Fruit fly (Drosophila melanogaster): ENCODE results near the gene cm.

Gene cm

DNA sequence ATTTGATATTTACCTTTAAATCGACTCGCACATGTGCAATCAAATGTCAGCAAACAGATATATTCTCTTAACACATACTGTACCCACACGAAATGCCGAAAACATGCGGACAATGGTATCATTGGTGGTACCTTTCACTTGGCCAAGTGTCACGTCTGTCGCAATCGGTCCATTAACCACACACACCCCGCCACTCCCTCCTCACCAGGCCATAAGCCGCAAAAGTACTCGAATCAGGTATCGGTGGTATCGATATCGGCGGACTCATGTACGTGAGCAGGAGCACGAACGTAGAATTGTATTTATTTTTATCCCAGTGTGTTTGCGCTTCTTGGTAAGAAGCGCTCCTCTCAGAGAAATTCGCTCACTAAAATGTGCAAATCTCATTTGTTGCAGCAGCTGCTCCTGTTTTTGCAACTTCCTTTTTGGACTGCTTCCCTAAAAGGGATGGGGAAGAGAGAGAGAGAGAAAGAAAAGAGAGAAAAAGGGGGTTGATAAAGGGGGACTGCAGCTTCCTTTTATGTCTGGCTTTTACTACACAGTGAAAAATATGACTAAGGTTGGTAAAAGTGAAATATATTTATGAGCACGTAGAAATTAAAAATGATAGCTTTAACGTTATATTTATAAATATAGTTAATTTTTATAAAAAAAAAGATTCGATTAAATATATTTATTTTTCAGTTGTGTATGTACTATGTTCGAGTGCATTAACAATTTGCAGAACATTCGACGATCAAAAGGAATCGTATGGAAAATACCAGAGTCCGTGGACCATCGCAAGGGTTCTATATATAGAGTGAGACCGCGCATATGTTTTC is 27.2 kb downstream of the cm start (continued):
- TF ChIP-seq zf30C (GFP tag; optimal IDR thresholded peaks at IDR 0.05) = peak; percentile 67
- TF ChIP-seq Gug (GFP tag; IDR thresholded peaks at IDR 0.05) = no peak
- no peak for TF ChIP-seq CG1792 (GFP tag; optimal IDR thresholded peaks at IDR 0.05)
- TF ChIP-seq CG12769 (tag; optimal IDR thresholded peaks at IDR 0.05) = no peak
- TF ChIP-seq CG1602 (GFP tag; optimal IDR thresholded peaks at IDR 0.05) = no peak
- TF ChIP-seq Fer3 (tag; optimal IDR thresholded peaks at IDR 0.05) = no peak
- TF ChIP-seq tx (GFP tag; optimal IDR thresholded peaks at IDR 0.05) = no peak
- no peak for TF ChIP-seq gsb-n (tag; optimal IDR thresholded peaks at IDR 0.05)
- no peak for TF ChIP-seq ash1 (GFP tag; optimal IDR thresholded peaks at IDR 0.05)
- TF ChIP-seq CG31224 (GFP tag; IDR thresholded peaks at IDR 0.05) = no peak
- TF ChIP-seq CG9817 (tag; optimal IDR thresholded peaks at IDR 0.05) = no peak
- TF ChIP-seq row (GFP tag; IDR thresholded peaks at IDR 0.05) = peak; percentile 44; the same call in 2 of the 3 replicates
- no peak for TF ChIP-seq CG17568 (GFP tag; optimal IDR thresholded peaks at IDR 0.05)
- TF ChIP-seq rib (GFP tag; IDR thresholded peaks at IDR 0.05) = peak; percentile 11; the same call in 1 of the 2 replicates
- TF ChIP-seq H2.0 (GFP tag; IDR thresholded peaks at IDR 0.05) = no peak
- TF ChIP-seq z (GFP tag; IDR thresholded peaks at IDR 0.05) = no peak
- no peak for TF ChIP-seq Aef1 (GFP tag; IDR thresholded peaks at IDR 0.05)
- TF ChIP-seq gsb (GFP tag; IDR thresholded peaks at IDR 0.05) = no peak
- no peak for TF ChIP-seq fu2 (GFP tag; optimal IDR thresholded peaks at IDR 0.05)
- no peak for TF ChIP-seq pho (GFP tag; optimal IDR thresholded peaks at IDR 0.05)
- TF ChIP-seq repo (GFP tag; optimal IDR thresholded peaks at IDR 0.05) = no peak

DNA sequence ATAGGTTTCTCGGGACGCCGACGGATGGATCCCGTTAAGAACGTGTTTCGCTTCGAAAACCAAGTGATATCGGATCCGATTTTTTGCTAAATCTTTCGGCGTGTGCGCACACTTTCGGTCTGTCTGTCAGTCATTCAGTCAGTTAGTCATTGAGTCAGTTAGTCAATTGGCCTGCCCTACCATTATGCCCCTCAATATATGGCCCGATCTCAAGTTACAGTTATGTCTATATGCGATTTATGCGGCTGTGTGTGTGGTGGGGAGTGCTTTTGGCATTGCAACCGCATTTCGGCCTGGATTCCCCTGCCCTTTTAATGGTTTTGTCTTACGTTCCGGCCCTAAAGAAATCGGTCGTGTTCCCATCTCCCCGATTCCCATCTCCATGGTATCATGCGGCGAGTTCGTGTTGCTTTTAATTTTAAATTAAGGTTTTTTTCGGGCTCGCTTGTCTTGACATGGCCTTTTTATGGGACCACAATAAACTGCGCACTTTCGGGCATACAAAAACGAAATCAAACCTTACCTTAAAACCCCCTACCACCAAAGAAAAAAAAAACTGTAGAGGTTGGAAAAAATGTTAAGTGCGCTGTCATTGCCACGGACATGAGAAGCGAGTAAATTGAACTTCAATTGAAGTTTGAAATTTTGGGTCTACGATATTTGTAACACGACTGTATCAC is 28.1 kb downstream of the cm start:
- no peak for TF ChIP-seq CG7745 (tag; optimal IDR thresholded peaks at IDR 0.05)
- no peak for TF ChIP-seq HLH4C (GFP tag; IDR thresholded peaks at IDR 0.05; ENCODE audit: partially characterized antibody)
- TF ChIP-seq CG3065 (GFP tag; optimal IDR thresholded peaks at IDR 0.05) = no peak
- peak; percentile 87 for TF ChIP-seq CG8281 (tag; optimal IDR thresholded peaks at IDR 0.05)
- TF ChIP-seq Meics (GFP tag; optimal IDR thresholded peaks at IDR 0.05) = no peak
- no peak for TF ChIP-seq slbo (GFP tag; IDR thresholded peaks at IDR 0.05)
- TF ChIP-seq CG10979 (tag; optimal IDR thresholded peaks at IDR 0.05) = no peak
- TF ChIP-seq CG10321 (GFP tag; IDR thresholded peaks at IDR 0.05) = no peak
- no peak for TF ChIP-seq mam (GFP tag; optimal IDR thresholded peaks at IDR 0.05)
- no peak for TF ChIP-seq Fer2 (tag; optimal IDR thresholded peaks at IDR 0.05)
- peak; percentile 76 for TF ChIP-seq sqz (GFP tag; optimal IDR thresholded peaks at IDR 0.05)
- no peak for TF ChIP-seq Jarid2 (GFP tag; optimal IDR thresholded peaks at IDR 0.05)
- TF ChIP-seq CG30431 (GFP tag; optimal IDR thresholded peaks at IDR 0.05) = no peak
- peak; percentile 82 for TF ChIP-seq CG7987 (GFP tag; optimal IDR thresholded peaks at IDR 0.05)
- no peak for TF ChIP-seq fru (optimal IDR thresholded peaks at IDR 0.05)
- peak; percentile 20 for TF ChIP-seq grn (GFP tag; optimal IDR thresholded peaks at IDR 0.05)
- TF ChIP-seq CG11247 (GFP tag; IDR thresholded peaks at IDR 0.05) = no peak
- no peak for TF ChIP-seq Gug (GFP tag; IDR thresholded peaks at IDR 0.05)
- no peak for TF ChIP-seq al (GFP tag; IDR thresholded peaks at IDR 0.05)
- TF ChIP-seq her (GFP tag; optimal IDR thresholded peaks at IDR 0.05) = no peak
